Fruit fly (Drosophila melanogaster): Measurements from ENCODE around the gene CG14232.

CG14232 gene

dm6 chrX:19737872-19738271 is 33.8 kb upstream of the CG14232 start:
- TF ChIP-seq Hnf4 (GFP tag; optimal IDR thresholded peaks at IDR 0.05) (no peak), Vsx2 (GFP tag; optimal IDR thresholded peaks at IDR 0.05; ENCODE audit: partially characterized antibody) (no peak), fru (GFP tag; optimal IDR thresholded peaks at IDR 0.05) (no peak), dl (GFP tag; optimal IDR thresholded peaks at IDR 0.05; ENCODE audit: insufficient read depth in 1 of 2, partially characterized antibody in 2 of 2) (no peak), usp (GFP tag; optimal IDR thresholded peaks at IDR 0.05) (no peak), dmrt93B (GFP tag; optimal IDR thresholded peaks at IDR 0.05) (no peak), psq (GFP tag; optimal IDR thresholded peaks at IDR 0.05) (no peak), rgr (GFP tag; optimal IDR thresholded peaks at IDR 0.05) (no peak), Rel (GFP tag; optimal IDR thresholded peaks at IDR 0.05) (no peak), Rel (tag; optimal IDR thresholded peaks at IDR 0.05) (no peak), lola (GFP tag; optimal IDR thresholded peaks at IDR 0.05) (no peak), ey (GFP tag; optimal IDR thresholded peaks at IDR 0.05) (no peak), dsf (GFP tag; optimal IDR thresholded peaks at IDR 0.05; ENCODE audit: borderline replicate concordance) (no peak), N (GFP tag; optimal IDR thresholded peaks at IDR 0.05) (no peak), Dif (GFP tag; optimal IDR thresholded peaks at IDR 0.05; ENCODE audit: partially characterized antibody) (no peak), brk (GFP tag; optimal IDR thresholded peaks at IDR 0.05) (no peak), tai (GFP tag; optimal IDR thresholded peaks at IDR 0.05) (no peak), HLH106 (tag; optimal IDR thresholded peaks at IDR 0.05) (no peak), CG9705 (GFP tag; optimal IDR thresholded peaks at IDR 0.05) (no peak), Myc (optimal IDR thresholded peaks at IDR 0.05) (no peak), GATAd (GFP tag; optimal IDR thresholded peaks at IDR 0.05) (no peak)

dm6 chrX:19735270-19735669 is 31.2 kb upstream of the CG14232 start, which contains the start of gene CG14234:
Gene CG14234, plus strand, starts transcription at chrX:19735570.
- no peak for TF ChIP-seq sv (GFP tag; optimal IDR thresholded peaks at IDR 0.05)

dm6 chrX:19730844-19731243 is 26.8 kb upstream of the CG14232 start, which contains the start of gene AP-1-2beta:
Gene AP-1-2beta, plus strand, starts transcription at chrX:19731004.
- TF ChIP-seq CrebA (GFP tag; optimal IDR thresholded peaks at IDR 0.05; ENCODE audit: borderline replicate concordance) (no peak), rgr (GFP tag; optimal IDR thresholded peaks at IDR 0.05) (no peak), Hr83 (GFP tag; optimal IDR thresholded peaks at IDR 0.05; ENCODE audit: poor library complexity, severe bottlenecking) (no peak), Sp1 (GFP tag; optimal IDR thresholded peaks at IDR 0.05) (no peak), Dfd (GFP tag; optimal IDR thresholded peaks at IDR 0.05) (no peak), jim (GFP tag; optimal IDR thresholded peaks at IDR 0.05) (no peak), ey (GFP tag; optimal IDR thresholded peaks at IDR 0.05) (no peak), Vsx2 (GFP tag; optimal IDR thresholded peaks at IDR 0.05; ENCODE audit: partially characterized antibody) (no peak), dsf (GFP tag; optimal IDR thresholded peaks at IDR 0.05; ENCODE audit: borderline replicate concordance) (no peak), CG9705 (GFP tag; optimal IDR thresholded peaks at IDR 0.05) (no peak), N (GFP tag; optimal IDR thresholded peaks at IDR 0.05) (no peak), psq (GFP tag; optimal IDR thresholded peaks at IDR 0.05) (no peak), dl (GFP tag; optimal IDR thresholded peaks at IDR 0.05; ENCODE audit: insufficient read depth in 1 of 2, partially characterized antibody in 2 of 2) (no peak), br (GFP tag; optimal IDR thresholded peaks at IDR 0.05) (no peak), Myc (optimal IDR thresholded peaks at IDR 0.05) (no peak), foxo (GFP tag; optimal IDR thresholded peaks at IDR 0.05) (no peak), brk (GFP tag; optimal IDR thresholded peaks at IDR 0.05) (no peak)

- TF ChIP-seq Mio (GFP tag; optimal IDR thresholded peaks at IDR 0.05) = no peak
- no peak for TF ChIP-seq lola (GFP tag; optimal IDR thresholded peaks at IDR 0.05)
- TF ChIP-seq HLH106 (tag; optimal IDR thresholded peaks at IDR 0.05) = no peak
- TF ChIP-seq brk (GFP tag; optimal IDR thresholded peaks at IDR 0.05) = no peak
- TF ChIP-seq foxo (GFP tag; optimal IDR thresholded peaks at IDR 0.05) = no peak
- no peak for TF ChIP-seq Vsx2 (GFP tag; optimal IDR thresholded peaks at IDR 0.05; ENCODE audit: partially characterized antibody)
Observed at dm6 chrX:19717988-19718973, 14.2 kb upstream of the CG14232 start, which contains the start of gene CG12531. Gene CG12531, plus strand, starts transcription at chrX:19718923.

Measured in whole organism, wandering third instar larva.